Worm (Caenorhabditis elegans): ENCODE data around the gene K12H6.6.
"Not testable (repeated sequence)": the region's sequence is repeated elsewhere in the genome, so short reads cannot be mapped to it uniquely, and the experiment has no call there.

K12H6.6 gene

ce11 chrII:2846552-2846951 lies 15.5 kb upstream of the K12H6.6 start:
- TF ChIP-seq C17E4.6 (GFP tag; IDR thresholded peaks at IDR 0.05) = no peak
- no peak for TF ChIP-seq lag-1 (GFP tag; IDR thresholded peaks at IDR 0.05)
- no peak for TF ChIP-seq ztf-18 (tag; optimal IDR thresholded peaks at IDR 0.05)
- no peak for TF ChIP-seq cebp-1 (GFP tag; IDR thresholded peaks at IDR 0.05)
- no peak for TF ChIP-seq cebp-1 (tag; optimal IDR thresholded peaks at IDR 0.05)

- TF ChIP-seq snpc-3.4 (tag; optimal IDR thresholded peaks at IDR 0.05) = no peak
- no peak for TF ChIP-seq ceh-91 (GFP tag; IDR thresholded peaks at IDR 0.05)
- TF ChIP-seq ztf-26 (tag; optimal IDR thresholded peaks at IDR 0.05) = no peak
- TF ChIP-seq pbrm-1 (GFP tag; IDR thresholded peaks at IDR 0.05) = 0 out of 2 replicates have a peak, but pooled peaks have one; percentile 18
- no peak for TF ChIP-seq unc-62 (GFP tag; optimal IDR thresholded peaks at IDR 0.05)
- no peak for TF ChIP-seq madf-3 (GFP tag; IDR thresholded peaks at IDR 0.05)
- TF ChIP-seq bed-1 (GFP tag; IDR thresholded peaks at IDR 0.05) = 0 out of 2 replicates have a peak, but pooled peaks have one; percentile 34
- TF ChIP-seq F55B11.4 (tag; optimal IDR thresholded peaks at IDR 0.05; ENCODE audit: borderline replicate concordance, insufficient read depth) = no peak
- TF ChIP-seq him-1 (tag; optimal IDR thresholded peaks at IDR 0.05) = no peak
- TF ChIP-seq mcd-1 (GFP tag; IDR thresholded peaks at IDR 0.05) = no peak
- TF ChIP-seq C17E4.6 (GFP tag; IDR thresholded peaks at IDR 0.05) = no peak
- TF ChIP-seq pha-4 (tag; optimal IDR thresholded peaks at IDR 0.05) = no peak
- TF ChIP-seq hrde-1 (tag; optimal IDR thresholded peaks at IDR 0.05; ENCODE audit: borderline replicate concordance) = no peak
- no peak for TF ChIP-seq ekl-4 (GFP tag; IDR thresholded peaks at IDR 0.05)
- peak; percentile 59 for TF ChIP-seq zfh-2 (GFP tag; conservative IDR thresholded peaks at IDR 0.05)
- TF ChIP-seq tbp1 (GFP tag; optimal IDR thresholded peaks at IDR 0.05) = no peak
- TF ChIP-seq sdz-38 (tag; optimal IDR thresholded peaks at IDR 0.05) = no peak
Measured at ce11 chrII:2845674-2846073, 14.6 kb upstream of the K12H6.6 start.

DNA sequence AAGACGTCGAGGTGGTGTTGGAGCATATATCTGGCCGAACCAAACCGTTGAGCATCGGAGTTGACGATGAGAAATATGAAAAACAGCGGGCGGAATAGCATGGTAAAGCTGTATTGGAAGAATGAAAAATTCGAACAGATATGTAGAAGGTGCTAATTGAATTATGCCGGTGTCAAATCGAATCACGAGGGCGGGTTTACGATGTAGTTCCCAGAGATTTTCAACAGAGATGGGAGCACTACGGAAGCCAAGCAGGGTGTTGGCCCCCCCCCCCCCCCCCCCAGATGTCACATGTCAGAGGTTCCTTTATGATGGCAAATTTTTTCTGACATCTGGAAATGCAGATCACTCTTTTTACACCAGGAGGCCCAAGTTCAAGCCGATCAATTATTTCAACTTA lies 12.1 kb upstream of the K12H6.6 start, which contains the start of gene Y110A2AL.7:
Gene Y110A2AL.7, minus strand, starts transcription at position 101 of the 400 bp plus-strand sequence.
- TF ChIP-seq F23B12.7 (tag; optimal IDR thresholded peaks at IDR 0.05; ENCODE audit: insufficient read depth) = no peak
- no peak for TF ChIP-seq lin-35 (GFP tag; optimal IDR thresholded peaks at IDR 0.05)
- TF ChIP-seq ztf-26 (tag; optimal IDR thresholded peaks at IDR 0.05) = no peak
- no peak for TF ChIP-seq attf-5 (GFP tag; optimal IDR thresholded peaks at IDR 0.05)
- no peak for TF ChIP-seq ZK185.1 (tag; optimal IDR thresholded peaks at IDR 0.05; ENCODE audit: poor library complexity, severe bottlenecking)
- no peak for TF ChIP-seq F52B5.7 (tag; optimal IDR thresholded peaks at IDR 0.05)
- TF ChIP-seq nfyb-1 (GFP tag; IDR thresholded peaks at IDR 0.05) = no peak
- no peak for TF ChIP-seq sea-2 (GFP tag; IDR thresholded peaks at IDR 0.05)
- TF ChIP-seq egl-44 (GFP tag; IDR thresholded peaks at IDR 0.05) = no peak
- TF ChIP-seq ceh-91 (GFP tag; IDR thresholded peaks at IDR 0.05) = no peak

DNA sequence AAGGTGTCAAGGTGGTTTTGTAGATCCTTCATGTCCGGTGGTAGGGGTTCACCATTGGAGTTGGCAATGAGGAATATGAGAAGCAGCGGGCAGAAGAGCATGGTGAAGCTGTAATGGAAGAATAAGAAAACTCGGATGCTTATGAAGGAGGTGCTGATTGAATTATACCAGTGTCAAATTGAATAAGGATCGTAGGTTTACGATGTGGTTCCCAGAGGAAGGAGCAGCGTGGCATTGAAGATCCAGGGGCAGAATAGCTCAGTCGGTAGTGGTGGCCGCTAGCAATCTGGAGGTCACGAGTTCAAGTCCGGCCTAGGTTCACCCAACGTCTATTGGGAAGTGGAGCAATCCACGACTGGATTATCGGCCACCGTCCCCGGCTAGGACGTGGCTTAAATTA lies 10.5 kb upstream of the K12H6.6 start, which contains the start of gene Y110A2AL.6:
Gene Y110A2AL.6, minus strand, starts transcription at position 101 of the 400 bp plus-strand sequence.
- TF ChIP-seq Y53G8AR.9 (GFP tag; conservative IDR thresholded peaks at IDR 0.05) (no peak), rpc-1 (optimal IDR thresholded peaks at IDR 0.05) (no peak), rpc-1 (tag; optimal IDR thresholded peaks at IDR 0.05) (peak; percentile 33), ZK185.1 (tag; optimal IDR thresholded peaks at IDR 0.05; ENCODE audit: poor library complexity, severe bottlenecking) (no peak)

ce11 chrII:2839004-2839403 lies 8.0 kb upstream of the K12H6.6 start, which contains the start of gene Y110A2AL.4:
Y110A2AL.4 (plus strand) TSS chrII:2839304.
- TF ChIP-seq snpc-3.4 (tag; optimal IDR thresholded peaks at IDR 0.05); ekl-4 (GFP tag; IDR thresholded peaks at IDR 0.05); T26A5.8 (tag; optimal IDR thresholded peaks at IDR 0.05): not testable (repeated sequence)

Data from whole organism, young adult.